Worm (Caenorhabditis elegans): ENCODE results near the gene srt-54.

- no peak for TF ChIP-seq Y22D7AL.16 (tag; optimal IDR thresholded peaks at IDR 0.05)
- TF ChIP-seq ceh-2 (tag; optimal IDR thresholded peaks at IDR 0.05): no peak
- TF ChIP-seq hlh-15 (tag; optimal IDR thresholded peaks at IDR 0.05): no peak
- no peak for TF ChIP-seq ahr-1 (tag; optimal IDR thresholded peaks at IDR 0.05)
- TF ChIP-seq hlh-13 (GFP tag; optimal IDR thresholded peaks at IDR 0.05): no peak
- no peak for TF ChIP-seq lim-6 (tag; optimal IDR thresholded peaks at IDR 0.05)
- TF ChIP-seq fax-1 (tag; optimal IDR thresholded peaks at IDR 0.05): no peak
- TF ChIP-seq hlh-30 (tag; optimal IDR thresholded peaks at IDR 0.05; ENCODE audit: insufficient read depth): no peak
- TF ChIP-seq odd-2 (tag; optimal IDR thresholded peaks at IDR 0.05): no peak
- TF ChIP-seq pqm-1 (tag; optimal IDR thresholded peaks at IDR 0.05): no peak
- TF ChIP-seq che-1 (tag; optimal IDR thresholded peaks at IDR 0.05): no peak
- TF ChIP-seq ceh-22 (tag; optimal IDR thresholded peaks at IDR 0.05): no peak
Measured at ce11 chrII:112231-112630, 4.8 kb upstream of the srt-54 start.
